Fruit fly (Drosophila melanogaster) S2 (cell line): ENCODE data around the gene PolD1.

Experiments
- CG8478 ChIP-seq: fragments of >200 bp; optimal IDR thresholded peaks from 2 replicates; lab custom pipeline; 2018
- CTCF ChIP-seq, 2 experiments: fragments of >200 bp; optimal IDR thresholded peaks; 2 replicates each; lab custom pipeline; 2018

DNA sequence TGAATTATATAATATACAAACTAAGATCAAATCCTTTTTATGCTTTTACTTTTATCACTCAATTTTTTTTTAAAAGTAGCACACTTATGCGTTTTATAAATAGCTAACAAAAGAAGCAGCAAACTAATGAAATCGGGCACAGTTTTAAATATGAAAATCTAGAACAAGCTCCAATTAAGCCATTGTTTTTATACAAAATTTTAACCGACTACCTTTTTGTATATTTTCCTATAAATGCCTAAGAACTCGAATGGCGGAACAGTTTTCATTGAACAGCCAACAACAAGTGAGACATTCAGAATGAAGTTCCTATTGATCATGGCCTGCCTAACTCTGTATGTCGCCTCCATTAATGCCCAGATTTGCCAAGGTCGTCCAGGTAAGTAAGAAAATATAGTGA, 46.6 kb upstream of the PolD1 start, which contains the start of gene CG42538:
- TF ChIP-seq CTCF (optimal IDR thresholded peaks at IDR 0.05; lab: Kevin White, UChicago) (no peak), CG8478 (lab: Kevin White, UChicago) (no peak)
